Fruit fly (Drosophila melanogaster): ENCODE results near the gene Flad2.
"Not testable (repeated sequence)": the region's sequence is repeated elsewhere in the genome, so short reads cannot be mapped to it uniquely, and the experiment has no call there.

The Flad2 gene

dm6 chr2L:13449397-13449796 is 37.1 kb downstream of the Flad2 start, which contains the start of gene Hsp60D:
Gene Hsp60D (minus strand): TSS chr2L:13449497.
- TF ChIP-seq ttk, h, Myc (optimal IDR thresholded peaks at IDR 0.05): not testable (repeated sequence)

- TF ChIP-seq h (optimal IDR thresholded peaks at IDR 0.05) = no peak
- TF ChIP-seq Myc (optimal IDR thresholded peaks at IDR 0.05) = no peak
- no peak for TF ChIP-seq psq (optimal IDR thresholded peaks at IDR 0.05)
- no peak for TF ChIP-seq Sin3A (optimal IDR thresholded peaks at IDR 0.05)
- no peak for TF ChIP-seq ttk (optimal IDR thresholded peaks at IDR 0.05)
- TF ChIP-seq insv (optimal IDR thresholded peaks at IDR 0.05) = no peak
Observed at dm6 chr2L:13457037-13457547, 44.8 kb downstream of the Flad2 start, which contains the start of gene CG42809. Gene CG42809 (plus strand): TSS chr2L:13457497.

- no peak for TF ChIP-seq ttk (optimal IDR thresholded peaks at IDR 0.05)
- no peak for TF ChIP-seq Myc (optimal IDR thresholded peaks at IDR 0.05)
Observed at dm6 chr2L:13458991-13459731, 46.8 kb downstream of the Flad2 start, which contains the start of gene CG42810. Gene CG42810 (plus strand): TSS chr2L:13459681.

- no peak for TF ChIP-seq insv (optimal IDR thresholded peaks at IDR 0.05)
- no peak for TF ChIP-seq psq (optimal IDR thresholded peaks at IDR 0.05)
- no peak for TF ChIP-seq h (optimal IDR thresholded peaks at IDR 0.05)
- TF ChIP-seq Myc (optimal IDR thresholded peaks at IDR 0.05) = no peak
- TF ChIP-seq Sin3A (optimal IDR thresholded peaks at IDR 0.05) = no peak
- no peak for TF ChIP-seq ttk (optimal IDR thresholded peaks at IDR 0.05)
Observed at dm6 chr2L:13460911-13461866, 48.9 kb downstream of the Flad2 start, which contains the start of gene CG46308. Gene CG46308 (plus strand): TSS chr2L:13461774.

All from Kc167 (cell line).